Worm (Caenorhabditis elegans): ENCODE measurements around the gene cec-4.

The cec-4 gene

DNA sequence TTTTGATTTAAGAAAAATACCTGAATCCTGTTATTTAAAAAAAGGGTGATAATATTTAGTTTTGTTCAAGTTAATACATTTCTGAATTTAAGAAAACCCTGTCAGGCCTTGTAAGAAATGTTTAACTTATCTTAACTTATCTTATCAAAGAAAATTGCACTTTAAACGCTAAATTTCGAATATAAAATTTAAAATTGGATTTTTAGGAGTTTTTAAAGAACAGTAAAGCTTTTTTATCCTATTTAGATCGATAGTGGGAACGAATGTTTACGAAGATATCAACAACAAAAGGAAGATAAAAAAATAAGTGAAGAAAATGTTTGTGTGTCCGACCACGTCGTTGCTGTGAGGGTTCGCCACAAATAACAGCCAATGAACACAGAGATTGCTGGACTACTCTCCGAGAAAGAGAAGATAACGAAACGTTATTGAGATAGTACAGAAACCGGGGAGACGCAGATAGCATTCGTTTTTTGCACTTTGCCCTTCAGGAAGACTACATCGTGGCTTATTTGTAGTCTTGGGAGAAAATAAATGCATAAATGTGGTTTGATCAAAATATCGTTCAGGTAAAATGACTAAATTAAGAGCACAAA lies 22.5 kb upstream of the cec-4 start, which contains the start of gene dif-1 (continued):
- TF ChIP-seq tbp1 (GFP tag; optimal IDR thresholded peaks at IDR 0.05): peak; percentile 19
- TF ChIP-seq tlf-1 (GFP tag; optimal IDR thresholded peaks at IDR 0.05): no peak
- 0 out of 2 replicates have a peak, but pooled peaks have one; percentile 63 for TF ChIP-seq aptf-2 (GFP tag; conservative IDR thresholded peaks at IDR 0.05)
- TF ChIP-seq aptf-3 (GFP tag; IDR thresholded peaks at IDR 0.05): no peak

DNA sequence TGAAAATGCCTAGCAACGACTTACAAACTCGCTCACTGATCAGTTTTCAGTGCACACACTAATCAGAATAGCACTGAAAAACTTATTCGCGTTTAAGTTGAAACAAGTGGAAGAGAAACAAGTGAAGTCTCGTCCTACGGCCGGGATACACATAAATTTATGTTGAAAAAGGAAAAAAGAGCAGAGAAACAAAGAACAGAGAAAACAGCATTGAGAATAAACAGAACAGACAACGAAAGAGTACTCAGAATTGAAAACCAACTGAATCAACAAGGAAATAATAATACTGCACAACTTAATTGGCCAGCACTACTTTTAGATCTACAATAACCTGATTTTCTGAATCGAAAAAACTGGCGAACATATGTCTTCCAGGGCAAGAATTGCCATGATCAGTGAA lies 21.2 kb upstream of the cec-4 start, which contains the start of gene F49E8.6:
TSS of gene F49E8.6 (minus strand) at position 317 of the 400 bp plus-strand sequence.
- TF ChIP-seq nhr-80 (tag; optimal IDR thresholded peaks at IDR 0.05): no peak
- no peak for TF ChIP-seq K12H6.12 (tag; optimal IDR thresholded peaks at IDR 0.05)
- no peak for TF ChIP-seq mxl-1 (tag; optimal IDR thresholded peaks at IDR 0.05)
- no peak for TF ChIP-seq F39B2.1 (GFP tag; IDR thresholded peaks at IDR 0.05)
- peak; percentile 38; the same call in 1 of the 2 replicates for TF ChIP-seq hmg-1.2 (GFP tag; IDR thresholded peaks at IDR 0.05)

DNA sequence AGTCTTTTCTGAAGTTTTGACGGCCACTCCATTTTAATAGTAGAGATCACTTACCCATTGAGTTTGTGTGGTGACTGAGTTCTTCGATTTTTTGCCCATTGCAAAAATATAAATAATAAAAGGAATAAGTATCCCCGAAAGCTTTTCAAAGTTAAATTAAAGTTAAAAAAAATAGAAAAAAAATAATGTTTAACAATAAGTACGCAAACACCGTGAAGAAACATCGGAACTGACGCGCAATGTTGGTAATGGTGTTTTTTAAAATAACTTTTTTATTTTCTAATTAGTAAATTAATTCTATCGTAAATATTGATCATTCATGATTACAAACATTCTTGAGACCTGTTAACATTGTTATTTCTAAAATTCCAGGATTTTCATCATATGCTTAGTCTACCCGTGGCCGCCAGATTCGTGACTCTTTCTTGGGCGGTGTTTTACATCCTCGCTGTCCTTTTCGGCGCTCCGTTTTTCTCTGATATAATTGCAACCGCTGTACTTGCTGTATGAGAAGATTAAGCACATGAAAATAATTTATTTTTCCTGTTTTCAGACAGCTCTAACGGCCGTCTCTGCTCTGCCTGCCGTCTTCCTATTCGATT lies 19.2 kb upstream of the cec-4 start, which contains the start of the genes F49E8.7, F49E8.8 and nprl-2:
TSS of gene F49E8.7 (minus strand) at position 101 of the 602 bp plus-strand sequence.
TSS of gene F49E8.8 (plus strand) at position 373 of the 602 bp plus-strand sequence.
TSS of gene nprl-2 (plus strand) at position 552 of the 602 bp plus-strand sequence.
- TF ChIP-seq unc-130 (GFP tag; optimal IDR thresholded peaks at IDR 0.05) (no peak), ceh-100 (GFP tag; IDR thresholded peaks at IDR 0.05) (no peak), lag-1 (GFP tag; IDR thresholded peaks at IDR 0.05) (no peak), madf-8 (GFP tag; conservative IDR thresholded peaks at IDR 0.05) (no peak), mxl-1 (tag; optimal IDR thresholded peaks at IDR 0.05) (no peak), F23B12.7 (tag; optimal IDR thresholded peaks at IDR 0.05; ENCODE audit: insufficient read depth) (no peak), rcor-1 (GFP tag; IDR thresholded peaks at IDR 0.05) (no peak), ztf-28 (GFP tag; IDR thresholded peaks at IDR 0.05) (no peak), nhr-120 (GFP tag; IDR thresholded peaks at IDR 0.05) (no peak), lir-1 (GFP tag; conservative IDR thresholded peaks at IDR 0.05) (no peak), dpff-1 (tag; optimal IDR thresholded peaks at IDR 0.05) (no peak), F39B2.1 (GFP tag; IDR thresholded peaks at IDR 0.05) (no peak), attf-3 (GFP tag; conservative IDR thresholded peaks at IDR 0.05) (no peak)

DNA sequence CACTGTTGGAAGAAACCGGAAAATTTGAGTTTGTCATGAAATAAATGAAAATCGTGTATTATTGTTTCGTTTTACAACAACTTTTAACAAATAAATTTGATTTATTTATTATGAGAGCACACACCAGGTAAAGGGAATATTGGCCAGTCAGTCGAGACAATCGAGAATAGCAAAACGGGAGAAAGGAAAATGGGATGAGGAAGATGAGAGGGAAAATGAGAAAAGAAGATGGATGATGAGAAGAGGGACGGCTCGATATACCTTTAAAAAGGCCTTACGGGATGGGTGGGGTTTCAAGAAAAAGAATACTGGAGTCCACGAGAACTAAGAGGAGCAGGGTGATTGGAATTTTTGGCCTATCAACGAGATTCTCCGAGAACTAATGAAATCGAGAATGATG lies 16.9 kb upstream of the cec-4 start:
- TF ChIP-seq dpff-1 (tag; optimal IDR thresholded peaks at IDR 0.05): no peak
- peak; percentile 30 for TF ChIP-seq lin-54 (GFP tag; optimal IDR thresholded peaks at IDR 0.05)
- peak; percentile 81 for TF ChIP-seq F49E8.2 (tag; optimal IDR thresholded peaks at IDR 0.05; ENCODE audit: insufficient read depth)
- no peak for TF ChIP-seq C17E4.6 (GFP tag; IDR thresholded peaks at IDR 0.05)
- TF ChIP-seq ekl-4 (GFP tag; IDR thresholded peaks at IDR 0.05): 0 out of 2 replicates have a peak, but pooled peaks have one; percentile 26
- peak; percentile 39; the same call in 1 of the 2 replicates for TF ChIP-seq hsf-1 (GFP tag; IDR thresholded peaks at IDR 0.05)
- peak; percentile 28 for TF ChIP-seq chd-7 (tag; optimal IDR thresholded peaks at IDR 0.05)
- peak; percentile 27 for TF ChIP-seq mes-4 (tag; optimal IDR thresholded peaks at IDR 0.05)
- TF ChIP-seq snpc-4 (GFP tag; optimal IDR thresholded peaks at IDR 0.05): peak; percentile 32
- TF ChIP-seq snpc-4 (tag; optimal IDR thresholded peaks at IDR 0.05): peak in 1 of 4 experiments; percentile 1
- no peak for TF ChIP-seq rpc-1 (optimal IDR thresholded peaks at IDR 0.05)
- no peak for TF ChIP-seq rpc-1 (tag; optimal IDR thresholded peaks at IDR 0.05)
- TF ChIP-seq ama-1 (optimal IDR thresholded peaks at IDR 0.05): no peak
- peak in 1 of 2 experiments; percentile 22 for TF ChIP-seq ama-1 (GFP tag; optimal IDR thresholded peaks at IDR 0.05)
- TF ChIP-seq madf-3 (GFP tag; IDR thresholded peaks at IDR 0.05): 0 out of 2 replicates have a peak, but pooled peaks have one; percentile 5
- 0 out of 2 replicates have a peak, but pooled peaks have one; percentile 32 for TF ChIP-seq ztf-25 (GFP tag; IDR thresholded peaks at IDR 0.05)
- TF ChIP-seq hrde-1 (tag; optimal IDR thresholded peaks at IDR 0.05; ENCODE audit: borderline replicate concordance): peak; percentile 66
